Worm (Caenorhabditis elegans): Measurements from ENCODE around the gene C18H9.6.
A peak's percentile ranks its signal among the peaks of the same experiment; 100 is the strongest.

The C18H9.6 gene

DNA sequence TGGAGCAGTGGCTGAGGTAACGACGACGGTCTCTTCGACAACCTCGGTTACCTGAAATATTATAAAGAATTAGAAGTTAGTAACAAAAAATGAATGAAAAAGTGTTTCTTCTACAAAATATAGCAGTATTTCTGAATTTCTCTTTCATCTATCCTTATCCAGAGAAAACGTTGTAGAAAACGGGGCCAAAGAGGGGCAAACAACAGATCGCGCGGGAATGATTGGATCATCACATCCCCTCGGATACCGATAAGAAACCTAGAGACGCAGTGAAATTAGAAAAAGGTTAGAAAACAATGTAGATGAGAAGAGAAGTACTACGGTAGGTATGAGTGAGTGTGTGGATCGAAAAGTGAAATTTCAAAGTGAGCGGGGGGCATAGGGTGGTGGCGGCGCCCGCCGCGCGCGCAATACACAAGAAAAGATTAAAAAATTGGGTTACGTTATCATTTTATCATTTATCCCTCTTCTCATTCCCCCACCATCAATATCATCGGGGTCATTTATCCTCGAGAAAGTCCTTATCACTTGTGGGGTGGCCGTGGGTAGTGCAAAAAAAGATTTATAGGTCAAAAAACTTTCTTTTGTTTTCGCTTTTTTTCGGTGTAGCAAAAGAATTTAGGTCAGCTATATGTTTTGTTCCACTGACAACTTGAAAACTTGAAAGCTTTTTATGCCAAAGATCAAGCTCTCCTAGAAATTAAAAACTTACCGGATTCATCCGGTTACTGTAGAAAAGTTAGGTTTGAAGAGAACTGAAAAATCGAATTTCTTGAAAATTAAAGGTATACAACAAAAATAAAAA is 11.0 kb upstream of the C18H9.6 start, which contains the start of the genes dpy-10 and T14B4.19:
dpy-10 (minus strand) TSS at position 51 of the 805 bp plus-strand sequence.
T14B4.19 (minus strand) TSS at position 755 of the 805 bp plus-strand sequence.
- TF ChIP-seq C06A6.2 (GFP tag; conservative IDR thresholded peaks at IDR 0.05) (no peak), rcor-1 (GFP tag; IDR thresholded peaks at IDR 0.05) (no peak), tbx-9 (tag; optimal IDR thresholded peaks at IDR 0.05; ENCODE audit: borderline replicate concordance) (no peak), hsf-1 (GFP tag; IDR thresholded peaks at IDR 0.05) (no peak), atf-7 (tag; optimal IDR thresholded peaks at IDR 0.05) (no peak), mes-4 (tag; optimal IDR thresholded peaks at IDR 0.05) (no peak), ceh-79 (tag; optimal IDR thresholded peaks at IDR 0.05) (no peak), lin-35 (GFP tag; optimal IDR thresholded peaks at IDR 0.05) (no peak), aptf-2 (GFP tag; conservative IDR thresholded peaks at IDR 0.05) (no peak), B0261.1 (tag; optimal IDR thresholded peaks at IDR 0.05) (no peak), somi-1 (GFP tag; optimal IDR thresholded peaks at IDR 0.05) (no peak)

DNA sequence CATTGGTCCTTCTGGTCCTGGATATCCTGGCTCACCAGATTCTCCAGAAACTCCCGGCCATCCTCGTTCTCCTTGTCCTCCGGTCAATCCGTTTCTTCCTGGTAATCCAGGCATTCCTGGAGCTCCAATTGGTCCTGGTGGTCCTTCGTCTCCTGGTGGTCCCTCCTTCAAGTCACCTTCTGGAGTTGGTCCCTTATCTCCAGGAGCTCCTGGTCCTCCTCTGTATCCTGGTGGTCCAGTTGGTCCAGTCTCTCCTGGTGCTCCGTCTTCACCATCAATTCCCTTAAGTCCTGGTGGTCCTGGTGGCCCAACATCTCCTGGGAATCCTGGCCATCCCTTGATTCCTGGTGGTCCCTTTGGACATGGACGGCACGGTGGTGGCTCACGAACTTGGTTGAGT is 9.2 kb upstream of the C18H9.6 start:
- TF ChIP-seq dox-1 (GFP tag; IDR thresholded peaks at IDR 0.05) (0 out of 2 replicates have a peak, but pooled peaks have one; percentile 23), snpc-1.3 (tag; optimal IDR thresholded peaks at IDR 0.05; ENCODE audit: insufficient read depth) (no peak), zfh-2 (GFP tag; conservative IDR thresholded peaks at IDR 0.05) (peak; percentile 74)

ce11 chrII:6709680-6710079 is 8.3 kb upstream of the C18H9.6 start:
- TF ChIP-seq Y53F4B.3 (GFP tag; IDR thresholded peaks at IDR 0.05), result no peak
- no peak for TF ChIP-seq hmg-1.2 (GFP tag; IDR thresholded peaks at IDR 0.05)
- no peak for TF ChIP-seq rec-8 (tag; optimal IDR thresholded peaks at IDR 0.05)
- no peak for TF ChIP-seq atf-7 (tag; optimal IDR thresholded peaks at IDR 0.05)
- TF ChIP-seq rcor-1 (GFP tag; IDR thresholded peaks at IDR 0.05), result no peak
- no peak for TF ChIP-seq chd-7 (tag; optimal IDR thresholded peaks at IDR 0.05)
- no peak for TF ChIP-seq die-1 (tag; optimal IDR thresholded peaks at IDR 0.05)
- TF ChIP-seq gei-17 (GFP tag; optimal IDR thresholded peaks at IDR 0.05), result no peak
- no peak for TF ChIP-seq ztf-3 (GFP tag; optimal IDR thresholded peaks at IDR 0.05)
- TF ChIP-seq Y56A3A.18 (GFP tag; IDR thresholded peaks at IDR 0.05), result no peak
- TF ChIP-seq F39B2.1 (GFP tag; IDR thresholded peaks at IDR 0.05), result no peak
- no peak for TF ChIP-seq F57A8.1 (GFP tag; optimal IDR thresholded peaks at IDR 0.05)
- TF ChIP-seq ZK185.1 (tag; optimal IDR thresholded peaks at IDR 0.05; ENCODE audit: poor library complexity, severe bottlenecking), result no peak
- no peak for TF ChIP-seq madf-3 (GFP tag; IDR thresholded peaks at IDR 0.05)
- no peak for TF ChIP-seq nfya-1 (tag; optimal IDR thresholded peaks at IDR 0.05; ENCODE audit: borderline replicate concordance, insufficient read depth)
- TF ChIP-seq F49E8.2 (tag; optimal IDR thresholded peaks at IDR 0.05; ENCODE audit: insufficient read depth), result no peak
- TF ChIP-seq nhr-90 (tag; optimal IDR thresholded peaks at IDR 0.05), result no peak

DNA sequence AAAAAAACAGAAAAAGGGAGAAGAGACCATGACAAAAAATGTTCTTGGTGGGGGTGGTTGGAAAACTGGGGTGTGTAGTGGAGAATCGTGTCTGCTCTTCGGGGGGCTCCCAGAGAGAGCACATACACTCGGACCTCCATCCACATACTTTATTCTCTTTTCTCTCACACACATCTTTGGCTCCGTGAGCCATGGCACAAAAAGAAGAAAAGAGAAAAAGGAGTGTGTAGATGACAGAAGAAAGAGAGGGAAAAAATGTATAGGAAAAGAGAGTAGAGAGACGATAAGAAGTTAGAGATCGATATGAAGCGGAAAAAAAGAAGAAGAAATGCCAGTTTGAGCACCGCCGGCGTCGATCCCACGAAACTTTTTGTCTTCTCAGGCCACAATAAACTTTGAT is 7.6 kb upstream of the C18H9.6 start:
- 0 out of 2 replicates have a peak, but pooled peaks have one; percentile 17 for TF ChIP-seq hmg-1.2 (GFP tag; IDR thresholded peaks at IDR 0.05)
- TF ChIP-seq snpc-3.4 (tag; optimal IDR thresholded peaks at IDR 0.05), result no peak
- TF ChIP-seq zfh-2 (GFP tag; conservative IDR thresholded peaks at IDR 0.05), result peak; percentile 26; the same call in 1 of the 2 replicates
